Fruit fly (Drosophila melanogaster) whole organism, embryonic: ENCODE measurements around the gene CG4004.
A peak's percentile ranks its signal among the peaks of the same experiment; 100 is the strongest.

Experiments used
- Abd-B ChIP-seq: fragments of 200-800 bp; sonication (Bioruptor generic); optimal IDR thresholded peaks from 2 replicates; lab custom pipeline; 2018; ENCODE audit warnings: missing biosample characterization, mild to moderate bottlenecking, missing genetic modification characterization, moderate library complexity
- BEAF-32 ChIP-seq: fragments of 200-800 bp; sonication (Bioruptor generic); optimal IDR thresholded peaks from 3 replicates; lab custom pipeline; 2017; ENCODE audit warnings: missing biosample characterization, missing genetic modification characterization, mild to moderate bottlenecking, moderate library complexity, missing genetic modification reagents
- BtbVII ChIP-seq: fragments of 200-800 bp; sonication (Bioruptor generic); optimal IDR thresholded peaks from 3 replicates; lab custom pipeline; 2017; ENCODE audit warnings: missing biosample characterization, mild to moderate bottlenecking, missing genetic modification characterization
- CG10209 ChIP-seq: fragments of 200-800 bp; sonication (Bioruptor generic); optimal IDR thresholded peaks from 3 replicates; lab custom pipeline; 2017; ENCODE audit warnings: missing biosample characterization, mild to moderate bottlenecking, missing genetic modification characterization, missing genetic modification reagents
- CG10959 ChIP-seq: fragments of 200-800 bp; sonication (Bioruptor generic); IDR thresholded peaks from 2 replicates; pipeline ENCODE4 v1.3.6; 2022; ENCODE audit warnings: missing biosample characterization, missing genetic modification characterization
- CG11398 ChIP-seq: fragments of 200-800 bp; sonication (Bioruptor generic); optimal IDR thresholded peaks from 2 replicates; lab custom pipeline; 2016; ENCODE audit warnings: missing biosample characterization, missing genetic modification characterization
- CG12236 ChIP-seq: fragments of 200-800 bp; sonication (Bioruptor generic); optimal IDR thresholded peaks from 2 replicates; lab custom pipeline; 2016; ENCODE audit warnings: missing biosample characterization, missing genetic modification characterization
- CG12391 ChIP-seq: fragments of 200-800 bp; sonication (Bioruptor generic); optimal IDR thresholded peaks from 3 replicates; lab custom pipeline; 2018; ENCODE audit warnings: missing biosample characterization, mild to moderate bottlenecking, missing genetic modification characterization, moderate library complexity
- CG12769 ChIP-seq: fragments of 200-800 bp; sonication (Bioruptor generic); optimal IDR thresholded peaks from 2 replicates; lab custom pipeline; 2019; ENCODE audit warnings: missing biosample characterization, mild to moderate bottlenecking, missing genetic modification characterization, moderate library complexity
- CG13624 ChIP-seq: fragments of 200-800 bp; sonication (Bioruptor generic); optimal IDR thresholded peaks from 2 replicates; lab custom pipeline; 2016; ENCODE audit warnings: missing biosample characterization, missing genetic modification characterization
- CG1602 ChIP-seq: fragments of 200-800 bp; sonication (Bioruptor generic); optimal IDR thresholded peaks from 3 replicates; lab custom pipeline; 2016; ENCODE audit warnings: missing biosample characterization, missing genetic modification characterization
- CG32532 ChIP-seq: fragments of 200-800 bp; sonication (Bioruptor generic); IDR thresholded peaks from 2 replicates; pipeline ENCODE4 v1.3.6; 2022; ENCODE audit warnings: missing biosample characterization, missing genetic modification characterization
- CG3407 ChIP-seq: fragments of 200-800 bp; sonication (Bioruptor generic); optimal IDR thresholded peaks from 2 replicates; lab custom pipeline; 2018; ENCODE audit warnings: missing biosample characterization, mild to moderate bottlenecking, missing genetic modification characterization
- CG4282 ChIP-seq: fragments of 200-800 bp; sonication (Bioruptor generic); optimal IDR thresholded peaks from 2 replicates; lab custom pipeline; 2016; ENCODE audit warnings: missing biosample characterization, missing genetic modification characterization
- CG4707 ChIP-seq: fragments of 200-800 bp; sonication (Bioruptor generic); optimal IDR thresholded peaks from 2 replicates; lab custom pipeline; 2018; ENCODE audit warnings: missing biosample characterization, mild to moderate bottlenecking, missing genetic modification characterization, moderate library complexity
- CG5180 ChIP-seq: fragments of 200-800 bp; sonication (Bioruptor generic); optimal IDR thresholded peaks from 3 replicates; lab custom pipeline; 2017; ENCODE audit warnings: missing biosample characterization, missing genetic modification characterization, mild to moderate bottlenecking, moderate library complexity, missing genetic modification reagents
- CG7745 ChIP-seq: fragments of 200-800 bp; sonication (Bioruptor generic); optimal IDR thresholded peaks from 2 replicates; lab custom pipeline; 2018; ENCODE audit warnings: missing biosample characterization, mild to moderate bottlenecking, missing genetic modification characterization, moderate library complexity
- CG9727 ChIP-seq: fragments of 200-800 bp; sonication (Bioruptor generic); optimal IDR thresholded peaks from 3 replicates; lab custom pipeline; 2017; ENCODE audit warnings: missing biosample characterization, mild to moderate bottlenecking, missing genetic modification characterization
- Doc3 ChIP-seq: fragments of 200-800 bp; sonication (Bioruptor generic); IDR thresholded peaks from 3 replicates; pipeline ENCODE4 v1.3.6; 2022; ENCODE audit warnings: missing biosample characterization, missing genetic modification characterization; ENCODE audit not compliant: partially characterized antibody
- E2f2 ChIP-seq: fragments of 200-800 bp; sonication (Bioruptor generic); IDR thresholded peaks from 2 replicates; pipeline ENCODE4 v1.3.6; 2022; ENCODE audit warnings: missing biosample characterization, missing genetic modification characterization
- Eip74EF ChIP-seq, 2 experiments: fragments of 200-800 bp in 1 of 2; fragments of >200 bp in 1 of 2; sonication (Bioruptor generic) in 1 of 2; optimal IDR thresholded peaks; 2 replicates each; lab custom pipeline; 2017 to 2019; ENCODE audit warnings: missing biosample characterization in 2 of 2, missing genetic modification characterization in 2 of 2, mild to moderate bottlenecking in 1 of 2, moderate library complexity in 1 of 2
- GATAe ChIP-seq: fragments of 200-800 bp; sonication (Bioruptor generic); conservative IDR thresholded peaks from 2 replicates; pipeline ENCODE4 v1.3.6; 2022; ENCODE audit warnings: missing biosample characterization, missing genetic modification characterization
- MBD-R2 ChIP-seq: fragments of 200-800 bp; sonication (Bioruptor generic); IDR thresholded peaks from 2 replicates; pipeline ENCODE4 v1.3.6; 2022; ENCODE audit warnings: missing biosample characterization, missing genetic modification characterization
- Neu2 ChIP-seq: fragments of 200-800 bp; sonication (Bioruptor generic); optimal IDR thresholded peaks from 3 replicates; lab custom pipeline; 2016; ENCODE audit warnings: missing biosample characterization, missing genetic modification characterization, borderline replicate concordance
- Nf-YB ChIP-seq: fragments of 200-800 bp; sonication (Bioruptor generic); optimal IDR thresholded peaks from 3 replicates; lab custom pipeline; 2019; ENCODE audit warnings: missing biosample characterization, mild to moderate bottlenecking, missing genetic modification characterization, moderate library complexity
- Oli ChIP-seq: fragments of 200-800 bp; sonication (Bioruptor generic); optimal IDR thresholded peaks from 2 replicates; lab custom pipeline; 2018; ENCODE audit warnings: missing biosample characterization, mild to moderate bottlenecking, missing genetic modification characterization, moderate library complexity
- Usf ChIP-seq: fragments of 200-800 bp; sonication (Bioruptor generic); optimal IDR thresholded peaks from 2 replicates; lab custom pipeline; 2017; ENCODE audit warnings: missing genotype, missing biosample characterization, missing genetic modification characterization
- Xrp1 ChIP-seq: fragments of 200-800 bp; sonication (Bioruptor generic); IDR thresholded peaks from 2 replicates; pipeline ENCODE4 v1.3.6; 2022; ENCODE audit warnings: missing biosample characterization, missing genetic modification characterization
- ara ChIP-seq: fragments of 200-800 bp; sonication (Bioruptor generic); IDR thresholded peaks from 2 replicates; pipeline ENCODE4 v1.3.6; 2022; ENCODE audit warnings: missing biosample characterization, missing genetic modification characterization
- cwo ChIP-seq: fragments of 200-800 bp; sonication (Bioruptor generic); optimal IDR thresholded peaks from 3 replicates; lab custom pipeline; 2017; ENCODE audit warnings: missing biosample characterization, missing genetic modification characterization, mild to moderate bottlenecking, moderate library complexity, missing genetic modification reagents
- ftz-f1 ChIP-seq: fragments of 200-800 bp; sonication (Bioruptor generic); optimal IDR thresholded peaks from 2 replicates; lab custom pipeline; 2016; ENCODE audit warnings: missing biosample characterization, missing genetic modification characterization
- gem ChIP-seq: fragments of 200-800 bp; sonication (Bioruptor generic); optimal IDR thresholded peaks from 2 replicates; lab custom pipeline; 2019; ENCODE audit warnings: missing biosample characterization, mild to moderate bottlenecking, missing genetic modification characterization, moderate library complexity
- grau ChIP-seq: fragments of 200-800 bp; optimal IDR thresholded peaks from 3 replicates; lab custom pipeline; 2019; ENCODE audit warnings: missing biosample characterization, mild to moderate bottlenecking, missing genetic modification characterization, moderate library complexity
- grn ChIP-seq: fragments of 200-800 bp; sonication (Bioruptor generic); optimal IDR thresholded peaks from 3 replicates; lab custom pipeline; 2017; ENCODE audit warnings: missing biosample characterization, missing genetic modification characterization
- hkb ChIP-seq, 2 experiments: fragments of 200-800 bp in 1 of 2; fragments of >200 bp in 1 of 2; sonication (Bioruptor generic) in 1 of 2; IDR thresholded peaks in 1 of 2; optimal IDR thresholded peaks in 1 of 2; 2 replicates each; pipeline versions ENCODE4 v1.3.6 to Lab custom; 2017 to 2022; ENCODE audit warnings: missing biosample characterization in 1 of 2, missing genetic modification characterization in 1 of 2
- jumu ChIP-seq: fragments of 200-800 bp; sonication (Bioruptor generic); optimal IDR thresholded peaks from 3 replicates; lab custom pipeline; 2016; ENCODE audit warnings: missing biosample characterization, missing genetic modification characterization
- kni ChIP-seq: fragments of 200-800 bp; sonication (Bioruptor generic); optimal IDR thresholded peaks from 3 replicates; lab custom pipeline; 2017; ENCODE audit warnings: mild to moderate bottlenecking, missing biosample characterization, missing genetic modification reagents, missing genetic modification characterization
- mirr ChIP-seq: fragments of 200-800 bp; sonication (Bioruptor generic); optimal IDR thresholded peaks from 3 replicates; lab custom pipeline; 2018; ENCODE audit warnings: missing biosample characterization, mild to moderate bottlenecking, missing genetic modification characterization
- otp ChIP-seq: fragments of 200-800 bp; sonication (Bioruptor generic); IDR thresholded peaks from 3 replicates; pipeline ENCODE4, ENCODE4 v1.3.6; 2022; ENCODE audit warnings: missing biosample characterization, missing genetic modification characterization
- p53 ChIP-seq: fragments of 200-800 bp; sonication (Bioruptor generic); optimal IDR thresholded peaks from 2 replicates; lab custom pipeline; 2016; ENCODE audit warnings: missing biosample characterization, missing genetic modification characterization
- prd ChIP-seq, 3 experiments: fragments of >200 bp in 2 of 3; fragments of 200-800 bp in 1 of 3; sonication (Bioruptor generic) in 1 of 3; optimal IDR thresholded peaks in 2 of 3; IDR thresholded peaks in 1 of 3; 2 replicates in 2 of 3; 3 replicates in 1 of 3; pipeline versions ENCODE4 v1.3.6 to Lab custom; 2017 to 2022; ENCODE audit warnings: missing biosample characterization in 1 of 3, missing genetic modification characterization in 1 of 3
- pros ChIP-seq: fragments of 200-800 bp; sonication (Bioruptor generic); optimal IDR thresholded peaks from 3 replicates; lab custom pipeline; 2019; ENCODE audit warnings: missing biosample characterization, mild to moderate bottlenecking, missing genetic modification characterization, moderate library complexity
- sd ChIP-seq: fragments of 200-800 bp; sonication (Bioruptor generic); optimal IDR thresholded peaks from 3 replicates; lab custom pipeline; 2018; ENCODE audit warnings: missing biosample characterization, mild to moderate bottlenecking, missing genetic modification characterization, moderate library complexity
- sisA ChIP-seq: fragments of 200-800 bp; sonication (Bioruptor generic); IDR thresholded peaks from 2 replicates; pipeline ENCODE4 v1.3.6; 2022; ENCODE audit warnings: missing biosample characterization, missing genetic modification characterization
- sr ChIP-seq: fragments of 200-800 bp; sonication (Bioruptor generic); IDR thresholded peaks from 3 replicates; pipeline ENCODE4 v1.3.6; 2022; ENCODE audit warnings: missing biosample characterization, missing genetic modification characterization
- vvl ChIP-seq: fragments of 200-800 bp; sonication (Bioruptor generic); IDR thresholded peaks from 2 replicates; pipeline ENCODE4 v1.3.6; 2022; ENCODE audit warnings: missing biosample characterization, missing genetic modification characterization
- zfh1 ChIP-seq: fragments of 200-800 bp; sonication (Bioruptor generic); IDR thresholded peaks from 3 replicates; pipeline ENCODE4 v1.3.6; 2022; ENCODE audit warnings: missing biosample characterization, missing genetic modification characterization

CG4004 gene

DNA sequence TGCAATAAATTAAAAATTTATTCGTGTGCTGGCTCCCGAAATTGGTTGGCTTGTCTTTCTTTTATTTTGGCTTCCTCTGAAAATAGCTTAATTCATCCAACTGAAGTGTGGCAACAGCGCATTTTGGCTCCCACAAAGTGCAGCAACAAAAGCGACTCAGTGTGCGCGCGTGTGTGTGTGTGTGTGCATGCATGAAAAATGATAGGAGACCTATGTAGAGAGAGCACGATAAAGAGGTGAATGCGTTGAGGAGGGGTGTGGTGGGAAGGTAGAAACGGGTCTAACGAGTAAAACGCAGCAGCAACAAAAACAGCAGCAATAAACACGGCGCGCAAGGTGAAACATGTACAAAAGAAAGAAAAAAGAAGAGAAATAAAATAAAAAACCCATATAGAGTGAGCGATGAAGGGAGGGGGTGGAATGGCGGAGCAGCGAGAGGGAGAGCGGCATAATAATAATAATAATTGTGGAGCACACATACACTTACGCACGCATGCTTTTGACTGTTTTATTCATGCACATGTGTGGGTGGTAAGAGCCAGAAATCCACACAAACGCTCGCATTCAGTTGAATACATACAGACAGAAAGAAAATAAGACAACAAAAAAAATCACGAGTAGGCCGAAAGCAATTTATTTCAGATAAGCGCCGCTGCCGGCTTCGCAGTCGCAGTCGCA, 6.8 kb upstream of the CG4004 start:
- TF ChIP-seq CG7745: peak; percentile 8
- no peak for TF ChIP-seq CG11398 (GFP tag; lab: Kevin White, UChicago)
- TF ChIP-seq GATAe (GFP tag; lab: Robert Waterston, UW): 0 out of 2 replicates have a peak, but pooled peaks have one; percentile 27
- peak; percentile 100 for TF ChIP-seq CG3407 (GFP tag; lab: Kevin White, UChicago)
- peak; percentile 50 for TF ChIP-seq Abd-B (GFP tag; lab: Kevin White, UChicago)
- TF ChIP-seq Xrp1 (GFP tag; lab: Robert Waterston, UW): peak; percentile 15; the same call in 1 of the 2 replicates
- peak; percentile 45 for TF ChIP-seq BtbVII (GFP tag; lab: Kevin White, UChicago)
- TF ChIP-seq pros (GFP tag; lab: Kevin White, UChicago): peak; percentile 75
- peak; percentile 69 for TF ChIP-seq CG5180 (GFP tag; lab: Kevin White, UChicago)
- TF ChIP-seq grau (tag; lab: Kevin White, UChicago): no peak
- TF ChIP-seq CG13624 (GFP tag; lab: Kevin White, UChicago): peak; percentile 7
- TF ChIP-seq CG12236: no peak
- TF ChIP-seq CG1602 (GFP tag; lab: Kevin White, UChicago): no peak
- TF ChIP-seq CG4707 (GFP tag; lab: Kevin White, UChicago): no peak
- peak; percentile 86 for TF ChIP-seq p53
- TF ChIP-seq cwo (GFP tag; lab: Kevin White, UChicago): peak; percentile 18
- no peak for TF ChIP-seq BEAF-32 (GFP tag; lab: Kevin White, UChicago)
- TF ChIP-seq vvl (GFP tag; lab: Robert Waterston, UW): peak; percentile 45; the same call in 1 of the 2 replicates
- peak; percentile 99 for TF ChIP-seq kni (GFP tag; lab: Kevin White, UChicago)
- peak; percentile 8 for TF ChIP-seq gem
- TF ChIP-seq otp: peak; percentile 31; the same call in 1 of the 3 replicates
- peak; percentile 15 for TF ChIP-seq CG12391 (tag; lab: Kevin White, UChicago)
- peak; percentile 74 for TF ChIP-seq sd
- no peak for TF ChIP-seq sisA (GFP tag; lab: Robert Waterston, UW)
- peak; percentile 9 for TF ChIP-seq CG12769 (tag; lab: Kevin White, UChicago)
- TF ChIP-seq Neu2 (GFP tag; lab: Kevin White, UChicago): no peak
- no peak for TF ChIP-seq MBD-R2 (GFP tag; lab: Robert Waterston, UW)
- no peak for TF ChIP-seq Oli (tag; lab: Kevin White, UChicago)
- TF ChIP-seq grn (GFP tag; lab: Kevin White, UChicago): peak; percentile 42
- TF ChIP-seq sr (GFP tag; lab: Robert Waterston, UW): peak; percentile 39; the same call in 1 of the 3 replicates
- peak; percentile 6; the same call in 1 of the 2 replicates for TF ChIP-seq E2f2 (GFP tag; lab: Robert Waterston, UW)
- TF ChIP-seq hkb (optimal IDR thresholded peaks at IDR 0.05; lab: Kevin White, UChicago): no peak
- peak; percentile 30; the same call in 1 of the 2 replicates for TF ChIP-seq hkb (GFP tag; IDR thresholded peaks at IDR 0.05; lab: Robert Waterston, UW)
- TF ChIP-seq Eip74EF (GFP tag; optimal IDR thresholded peaks at IDR 0.05; lab: Kevin White, UChicago): no peak
- TF ChIP-seq mirr (GFP tag; lab: Kevin White, UChicago): peak; percentile 52
- TF ChIP-seq CG10209 (GFP tag; lab: Kevin White, UChicago): peak; percentile 44
- TF ChIP-seq zfh1 (GFP tag; lab: Robert Waterston, UW): 0 out of 3 replicates have a peak, but pooled peaks have one; percentile 42
- no peak for TF ChIP-seq Nf-YB (GFP tag; lab: Kevin White, UChicago)
- TF ChIP-seq Doc3: no peak
- no peak for TF ChIP-seq Usf (GFP tag; lab: Kevin White, UChicago)
- no peak for TF ChIP-seq CG4282
- peak; percentile 26 for TF ChIP-seq ftz-f1
- TF ChIP-seq CG10959: no peak
- no peak for TF ChIP-seq CG32532 (GFP tag; lab: Robert Waterston, UW)
- TF ChIP-seq CG9727 (GFP tag; lab: Kevin White, UChicago): peak; percentile 17
- no peak for TF ChIP-seq prd (optimal IDR thresholded peaks at IDR 0.05; lab: Kevin White, UChicago)
- TF ChIP-seq prd (GFP tag; IDR thresholded peaks at IDR 0.05; lab: Robert Waterston, UW): peak; percentile 25; the same call in 1 of the 3 replicates
- TF ChIP-seq jumu (GFP tag; lab: Kevin White, UChicago): no peak
- 0 out of 2 replicates have a peak, but pooled peaks have one; percentile 19 for TF ChIP-seq ara (GFP tag; lab: Robert Waterston, UW)
